Worm (Caenorhabditis elegans) whole organism, L3 larva: ENCODE data around the gene gst-15.
A peak's percentile ranks its signal among the peaks of the same experiment; 100 is the strongest.

ENCODE experiments used
- ama-1 ChIP-seq: fragments of 150-350 bp; optimal IDR thresholded peaks from 2 replicates; lab custom pipeline; 2018
- ceh-16 ChIP-seq: sonication (generic microtip); optimal IDR thresholded peaks from 2 replicates; lab custom pipeline; 2017; ENCODE audit warnings: missing biosample characterization, missing genetic modification characterization
- ceh-28 ChIP-seq: fragments of 150-350 bp; optimal IDR thresholded peaks from 2 replicates; lab custom pipeline; 2014; ENCODE audit warnings: missing biosample characterization, missing genetic modification reagents, missing genetic modification characterization
- ceh-9 ChIP-seq: sonication (generic microtip); optimal IDR thresholded peaks from 2 replicates; lab custom pipeline; 2018; ENCODE audit warnings: missing biosample characterization, missing genetic modification characterization
- egl-27 ChIP-seq: sonication (generic microtip); optimal IDR thresholded peaks from 4 replicates; lab custom pipeline; 2017; ENCODE audit warnings: missing biosample characterization, missing genetic modification reagents, missing genetic modification characterization
- elt-1 ChIP-seq: fragments of 150-350 bp; optimal IDR thresholded peaks from 2 replicates; lab custom pipeline; 2014; ENCODE audit warnings: missing biosample characterization, missing genetic modification characterization
- elt-2 ChIP-seq: sonication (generic microtip); optimal IDR thresholded peaks from 2 replicates; lab custom pipeline; 2016; ENCODE audit warnings: missing genetic modification reagents, mild to moderate bottlenecking, missing genetic modification characterization, missing compliant biosample characterization
- elt-3 ChIP-seq, 3 experiments: fragments of 150-350 bp in 1 of 3; sonication (generic microtip) in 2 of 3; optimal IDR thresholded peaks; 2 replicates in 2 of 3; 4 replicates in 1 of 3; lab custom pipeline; 2014 to 2017; ENCODE audit warnings: missing biosample characterization in 3 of 3, missing genetic modification characterization in 3 of 3
- fkh-10 ChIP-seq: sonication (generic microtip); optimal IDR thresholded peaks from 2 replicates; lab custom pipeline; 2017; ENCODE audit warnings: missing biosample characterization, missing genetic modification reagents, missing genetic modification characterization
- fos-1 ChIP-seq: fragments of 150-350 bp; optimal IDR thresholded peaks from 2 replicates; lab custom pipeline; 2014; ENCODE audit warnings: missing biosample characterization, missing genetic modification characterization
- hmg-11 ChIP-seq: sonication (generic microtip); optimal IDR thresholded peaks from 2 replicates; lab custom pipeline; 2016; ENCODE audit warnings: missing genetic modification characterization, missing compliant biosample characterization
- jun-1 ChIP-seq: fragments of 150-350 bp; optimal IDR thresholded peaks from 2 replicates; lab custom pipeline; 2014; ENCODE audit warnings: missing biosample characterization, missing genetic modification reagents, missing genetic modification characterization
- lin-39 ChIP-seq: fragments of 150-350 bp; optimal IDR thresholded peaks from 2 replicates; lab custom pipeline; 2018; ENCODE audit warnings: missing biosample characterization, missing genetic modification reagents, missing genetic modification characterization
- lsy-12 ChIP-seq: sonication (generic microtip); optimal IDR thresholded peaks from 2 replicates; lab custom pipeline; 2016; ENCODE audit warnings: mild to moderate bottlenecking, missing genetic modification characterization, missing compliant biosample characterization
- mdl-1 ChIP-seq: fragments of 150-350 bp; optimal IDR thresholded peaks from 2 replicates; lab custom pipeline; 2014; ENCODE audit warnings: missing biosample characterization, missing genetic modification characterization
- mml-1 ChIP-seq: fragments of 150-350 bp; sonication (generic microtip); optimal IDR thresholded peaks from 3 replicates; lab custom pipeline; 2014; ENCODE audit warnings: missing biosample characterization, missing genetic modification characterization
- nfya-1 ChIP-seq: sonication (generic microtip); optimal IDR thresholded peaks from 2 replicates; lab custom pipeline; 2017; ENCODE audit warnings: missing genetic modification characterization, mild to moderate bottlenecking, missing compliant biosample characterization, antibody characterized with exemption, moderate library complexity; ENCODE audit not compliant: insufficient read depth
- nhr-11 ChIP-seq: fragments of 150-350 bp; optimal IDR thresholded peaks from 2 replicates; lab custom pipeline; 2014; ENCODE audit warnings: missing biosample characterization, missing genetic modification characterization
- nhr-12 ChIP-seq: fragments of 150-350 bp; optimal IDR thresholded peaks from 2 replicates; lab custom pipeline; 2014; ENCODE audit warnings: missing biosample characterization, missing genetic modification characterization
- nhr-23 ChIP-seq: fragments of 150-350 bp; optimal IDR thresholded peaks from 2 replicates; lab custom pipeline; 2014; ENCODE audit warnings: missing biosample characterization, missing genetic modification reagents, missing genetic modification characterization
- nhr-25 ChIP-seq: sonication (generic microtip); optimal IDR thresholded peaks from 2 replicates; lab custom pipeline; 2017; ENCODE audit warnings: missing biosample characterization, missing genetic modification characterization
- nhr-43 ChIP-seq: sonication (generic microtip); optimal IDR thresholded peaks from 2 replicates; lab custom pipeline; 2016; ENCODE audit warnings: mild to moderate bottlenecking, missing genetic modification characterization, missing compliant biosample characterization; ENCODE audit not compliant: poor library complexity, severe bottlenecking
- nhr-76 ChIP-seq: fragments of 150-350 bp; sonication (generic microtip); optimal IDR thresholded peaks from 5 replicates; lab custom pipeline; 2014; ENCODE audit warnings: missing biosample characterization, missing genetic modification characterization
- nhr-77 ChIP-seq: fragments of 150-350 bp; optimal IDR thresholded peaks from 2 replicates; lab custom pipeline; 2014; ENCODE audit warnings: missing biosample characterization, missing genetic modification characterization
- pha-4 ChIP-seq: fragments of 150-350 bp; optimal IDR thresholded peaks from 2 replicates; lab custom pipeline; 2014; ENCODE audit warnings: missing biosample characterization, missing genetic modification reagents, missing genetic modification characterization
- pqm-1 ChIP-seq: fragments of 150-350 bp; optimal IDR thresholded peaks from 2 replicates; lab custom pipeline; 2017; ENCODE audit warnings: missing biosample characterization, missing genetic modification characterization, inconsistent platforms
- skn-1 ChIP-seq: fragments of 150-350 bp; optimal IDR thresholded peaks from 2 replicates; lab custom pipeline; 2014; ENCODE audit warnings: missing biosample characterization, missing genetic modification characterization
- snpc-4 ChIP-seq: fragments of 150-350 bp; optimal IDR thresholded peaks from 2 replicates; lab custom pipeline; 2014; ENCODE audit warnings: missing biosample characterization, missing genetic modification characterization
- unc-39 ChIP-seq: sonication (generic microtip); optimal IDR thresholded peaks from 4 replicates; lab custom pipeline; 2017; ENCODE audit warnings: missing biosample characterization, missing genetic modification characterization
- zag-1 ChIP-seq: fragments of 150-350 bp; optimal IDR thresholded peaks from 2 replicates; lab custom pipeline; 2014; ENCODE audit warnings: missing biosample characterization, missing genetic modification characterization
- ztf-11 ChIP-seq: fragments of 150-350 bp; optimal IDR thresholded peaks from 2 replicates; lab custom pipeline; 2014; ENCODE audit warnings: missing biosample characterization, missing genetic modification characterization

gst-15 gene

DNA sequence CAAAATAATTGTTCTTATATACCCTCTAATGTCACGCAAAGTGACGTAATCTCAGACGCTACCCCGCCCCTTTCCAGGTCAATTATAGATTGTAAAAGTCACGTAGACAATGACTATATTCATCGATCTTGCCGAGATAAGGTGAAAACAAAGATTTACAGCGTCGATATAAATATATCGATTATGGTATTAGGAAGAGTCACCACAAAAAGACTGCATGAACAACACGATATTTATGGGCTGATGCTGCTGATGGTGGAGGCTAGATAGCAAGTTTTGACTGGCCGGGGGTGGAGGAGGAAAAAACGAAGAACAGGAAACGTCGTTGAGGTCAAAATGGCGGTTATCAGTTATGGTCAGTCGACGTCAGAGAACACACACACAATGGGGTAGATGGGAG, 25.6 kb upstream of the gst-15 start:
- no peak for TF ChIP-seq lsy-12 (tag; lab: Kevin White, UChicago)
- peak; percentile 79 for TF ChIP-seq ceh-28
- no peak for TF ChIP-seq lin-39 (tag; lab: Kevin White, UChicago)
- peak in 1 of 3 experiments; percentile 5 for TF ChIP-seq elt-3 (tag; optimal IDR thresholded peaks at IDR 0.05; lab: Kevin White, UChicago)
- TF ChIP-seq nhr-43: peak; percentile 54
- TF ChIP-seq nfya-1 (tag; lab: Kevin White, UChicago): peak; percentile 17
- TF ChIP-seq ceh-9 (tag; lab: Kevin White, UChicago): no peak
- TF ChIP-seq pqm-1 (tag; lab: Kevin White, UChicago): peak; percentile 76
- TF ChIP-seq nhr-25: peak; percentile 87
- no peak for TF ChIP-seq fos-1 (tag; lab: Kevin White, UChicago)
- TF ChIP-seq nhr-23: peak; percentile 89
- peak; percentile 75 for TF ChIP-seq elt-2
- TF ChIP-seq skn-1 (tag; lab: Kevin White, UChicago): peak; percentile 17
- TF ChIP-seq elt-1 (tag; lab: Kevin White, UChicago): peak; percentile 97

DNA sequence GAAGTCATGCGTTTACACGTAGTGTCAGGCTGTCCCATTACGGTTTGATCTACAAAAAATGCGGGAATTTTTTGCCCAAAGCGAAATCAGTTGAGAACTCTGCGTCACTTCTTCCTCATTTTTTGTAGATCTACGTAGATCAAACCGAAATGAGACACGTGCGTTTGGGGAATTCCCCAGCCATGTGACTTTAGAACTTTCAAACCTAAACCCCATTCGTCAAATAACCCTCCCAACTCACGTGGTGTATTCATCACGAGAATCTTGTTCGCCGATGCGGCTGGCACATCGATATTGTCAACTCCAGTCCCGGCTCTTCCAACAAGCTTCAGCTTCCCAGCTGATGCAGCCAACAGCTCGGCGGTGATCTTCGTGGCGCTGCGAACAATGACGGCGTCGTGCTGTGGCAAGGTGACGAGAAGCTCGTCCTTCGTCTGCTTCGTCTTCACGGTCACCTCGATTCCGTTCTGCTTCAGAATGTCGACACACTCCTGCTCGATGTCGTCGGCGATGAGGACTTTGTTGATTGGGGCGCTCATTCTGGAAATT, 25.0 kb upstream of the gst-15 start, which contains the start of gene phdh-1:
Gene phdh-1 (minus strand): TSS at position 540 of the 549 bp plus-strand sequence.
- TF ChIP-seq nhr-43 (peak; percentile 5), ama-1 (no peak), snpc-4 (no peak)
- TF ChIP-seq, all 47 proteins: peak for 1

DNA sequence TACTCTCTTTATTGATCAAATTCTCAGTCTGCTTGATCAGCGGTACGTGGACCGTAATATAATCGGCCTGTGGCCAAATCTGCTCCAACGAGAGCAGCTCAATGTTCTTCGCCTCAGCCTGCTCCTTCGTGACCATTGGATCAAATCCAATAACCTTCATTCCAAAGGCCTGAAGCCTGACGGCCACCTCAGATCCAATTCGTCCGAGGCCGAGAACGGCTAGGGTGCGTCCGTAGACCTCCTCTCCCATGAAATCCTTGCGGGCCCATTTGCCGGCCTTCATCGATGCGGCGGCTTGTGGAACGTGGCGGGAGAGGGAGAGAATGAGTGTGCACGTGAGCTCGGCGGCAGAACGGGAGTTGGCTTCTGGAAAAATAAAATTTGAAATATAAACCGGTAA, 24.5 kb upstream of the gst-15 start:
- TF ChIP-seq zag-1 (tag; lab: Kevin White, UChicago): no peak
- TF ChIP-seq fkh-10: no peak
- TF ChIP-seq ama-1: peak; percentile 27
- no peak for TF ChIP-seq elt-1 (tag; lab: Kevin White, UChicago)
- no peak for TF ChIP-seq mdl-1
- TF ChIP-seq ztf-11 (tag; lab: Kevin White, UChicago): no peak
- no peak for TF ChIP-seq mml-1
- TF ChIP-seq ceh-9 (tag; lab: Kevin White, UChicago): no peak

ce11 chrII:13636596-13636995, 23.6 kb upstream of the gst-15 start:
- TF ChIP-seq ceh-16 (no peak), nhr-43 (peak; percentile 78), nhr-23 (peak; percentile 29)
- TF ChIP-seq, all 47 proteins: peak for 2

ce11 chrII:13632238-13632637, 19.2 kb upstream of the gst-15 start, which contains the start of gene tag-10:
TSS of gene tag-10 (plus strand) at chrII:13632584.
- TF ChIP-seq elt-1 (tag; lab: Kevin White, UChicago) (peak; percentile 81), elt-2 (peak; percentile 30), hmg-11 (no peak)

ce11 chrII:13630690-13631089, 17.7 kb upstream of the gst-15 start, which contains the start of the genes gst-17 and gst-18:
TSS of gene gst-17 (minus strand) at chrII:13630790.
TSS of gene gst-18 (minus strand) at chrII:13630887.
- TF ChIP-seq nhr-12 (tag; lab: Kevin White, UChicago): no peak
- no peak for TF ChIP-seq nhr-76 (tag; lab: Kevin White, UChicago)
- no peak for TF ChIP-seq mml-1
- no peak for TF ChIP-seq unc-39 (tag; lab: Kevin White, UChicago)
- TF ChIP-seq jun-1: no peak
- no peak for TF ChIP-seq ztf-11 (tag; lab: Kevin White, UChicago)
- TF ChIP-seq, all 47 proteins: peak for 0

DNA sequence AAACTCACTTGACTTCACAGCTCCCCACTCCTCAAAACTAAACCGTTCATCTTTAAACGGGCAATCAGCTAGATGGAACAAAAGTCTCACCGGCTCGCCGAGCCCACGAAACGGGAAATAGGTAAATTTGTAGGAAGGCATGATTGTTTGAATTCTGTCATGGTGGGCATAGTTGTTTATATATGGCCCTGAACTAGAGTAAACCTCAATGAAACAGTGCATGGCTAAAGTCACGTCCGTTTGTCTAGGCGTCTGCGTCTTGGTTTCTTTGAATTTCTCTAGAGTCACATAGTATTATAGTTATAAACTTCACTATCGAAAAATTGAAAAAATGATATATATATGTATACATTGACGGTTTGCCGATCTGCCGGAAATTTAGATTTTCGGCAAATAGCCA, 14.0 kb upstream of the gst-15 start, which contains the start of gene gst-19:
Gene gst-19 (minus strand): TSS at position 145 of the 400 bp plus-strand sequence.
- TF ChIP-seq nhr-77 (tag; lab: Kevin White, UChicago) (no peak), pha-4 (tag; lab: Kevin White, UChicago) (peak; percentile 19), nhr-11 (tag; lab: Kevin White, UChicago) (no peak), nhr-25 (no peak), egl-27 (no peak)
